Worm (Caenorhabditis elegans): ENCODE measurements around the gene rad-51.

DNA sequence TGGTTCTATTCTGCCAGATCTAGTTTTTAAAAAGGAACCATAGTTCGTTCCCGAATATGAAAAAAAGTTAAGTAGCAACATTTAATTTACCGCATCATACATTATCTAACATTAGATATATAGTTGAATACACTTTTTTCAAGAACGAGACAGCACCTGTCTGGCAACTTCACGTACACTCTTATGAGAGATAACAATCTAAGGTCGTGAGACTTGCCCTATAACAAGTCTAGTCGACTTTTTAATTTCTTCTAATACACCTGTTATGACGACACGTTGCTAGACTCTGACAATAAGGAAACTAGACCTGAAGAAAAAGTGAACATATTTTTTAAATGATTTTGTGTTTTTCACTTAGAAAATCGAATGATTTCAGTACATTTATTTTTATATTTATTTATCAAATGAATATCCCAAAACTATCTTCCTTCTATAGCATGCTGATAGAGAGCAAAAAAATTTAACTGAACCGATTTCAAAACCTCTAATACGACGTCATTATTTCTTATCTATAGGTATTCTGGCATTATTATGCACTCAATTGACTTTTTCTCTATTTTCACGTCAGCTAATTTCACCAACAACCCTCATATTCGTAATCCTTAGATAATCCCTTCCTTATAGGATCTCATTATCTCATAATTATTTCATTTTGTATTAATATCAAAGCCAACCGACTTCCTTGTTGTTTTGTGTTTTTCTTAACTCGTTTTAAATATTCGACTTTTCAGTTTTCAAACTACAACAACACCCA is 31.0 kb downstream of the rad-51 start:
- TF ChIP-seq mef-2 (tag; optimal IDR thresholded peaks at IDR 0.05) (no peak), elt-2 (tag; optimal IDR thresholded peaks at IDR 0.05) (no peak), nhr-76 (tag; optimal IDR thresholded peaks at IDR 0.05) (no peak), ztf-11 (tag; optimal IDR thresholded peaks at IDR 0.05) (no peak), zag-1 (tag; optimal IDR thresholded peaks at IDR 0.05) (no peak), lin-13 (GFP tag; optimal IDR thresholded peaks at IDR 0.05) (no peak), aly-2 (tag; optimal IDR thresholded peaks at IDR 0.05) (no peak), pag-3 (tag; optimal IDR thresholded peaks at IDR 0.05; ENCODE audit: borderline replicate concordance, insufficient read depth) (no peak), egl-27 (tag; optimal IDR thresholded peaks at IDR 0.05) (no peak), nhr-11 (tag; optimal IDR thresholded peaks at IDR 0.05) (no peak), fkh-10 (GFP tag; optimal IDR thresholded peaks at IDR 0.05) (no peak), nhr-237 (tag; optimal IDR thresholded peaks at IDR 0.05) (no peak), snpc-4 (tag; optimal IDR thresholded peaks at IDR 0.05) (no peak), hpl-2 (GFP tag; optimal IDR thresholded peaks at IDR 0.05) (no peak)

All from whole organism, L1 larva.